Fruit fly (Drosophila melanogaster) whole organism, embryonic: Measurements from ENCODE around the gene CG6000.

Experiments
- CG11398 ChIP-seq: fragments of 200-800 bp; sonication (Bioruptor generic); optimal IDR thresholded peaks from 2 replicates; lab custom pipeline; 2016; ENCODE audit warnings: missing biosample characterization, missing genetic modification characterization
- Ets65A ChIP-seq: fragments of 200-800 bp; sonication (Bioruptor generic); peaks from one replicate; lab custom pipeline; 2016; ENCODE audit warnings: missing biosample characterization, missing genetic modification characterization
- Rx ChIP-seq: fragments of 200-800 bp; sonication (Bioruptor generic); IDR thresholded peaks from 2 replicates; pipeline ENCODE4 v1.3.6; 2022; ENCODE audit warnings: missing biosample characterization, missing genetic modification characterization
- fd102C ChIP-seq: fragments of 200-800 bp; sonication (Bioruptor generic); optimal IDR thresholded peaks from 2 replicates; lab custom pipeline; 2018; ENCODE audit warnings: missing biosample characterization, mild to moderate bottlenecking, missing genetic modification characterization, moderate library complexity
- hb ChIP-seq: fragments of 200-800 bp; sonication (Bioruptor generic); IDR thresholded peaks from 3 replicates; pipeline ENCODE4 v1.3.6; 2022; ENCODE audit warnings: missing biosample characterization, missing genetic modification characterization; ENCODE audit not compliant: partially characterized antibody
- org-1 ChIP-seq: fragments of 200-800 bp; sonication (Bioruptor generic); optimal IDR thresholded peaks from 2 replicates; lab custom pipeline; 2017; ENCODE audit warnings: missing biosample characterization, missing genetic modification characterization
- pho ChIP-seq: fragments of 200-800 bp; sonication (Bioruptor generic); optimal IDR thresholded peaks from 2 replicates; lab custom pipeline; 2016; ENCODE audit warnings: missing biosample characterization, missing genetic modification characterization
- sens ChIP-seq: fragments of 200-800 bp; sonication (Bioruptor generic); peaks from one replicate; lab custom pipeline; 2016; ENCODE audit warnings: missing biosample characterization, missing genetic modification characterization

- TF ChIP-seq hb (GFP tag; lab: Robert Waterston, UW), result no peak
- TF ChIP-seq fd102C, result no peak
- no peak for TF ChIP-seq CG11398 (GFP tag; lab: Kevin White, UChicago)
- no peak for TF ChIP-seq sens (GFP tag; lab: Kevin White, UChicago)
- no peak for TF ChIP-seq org-1 (GFP tag; lab: Kevin White, UChicago)
- no peak for TF ChIP-seq Ets65A (GFP tag; lab: Kevin White, UChicago)
- TF ChIP-seq pho (GFP tag; lab: Kevin White, UChicago), result no peak
- TF ChIP-seq Rx (GFP tag; lab: Robert Waterston, UW), result no peak
Observed at dm6 chr3R:24053506-24054102, 587 bp upstream of the CG6000 start.
